Worm (Caenorhabditis elegans) whole organism, midembryonic: ENCODE measurements around the gene cth-2.

ENCODE experiments used
- T22C8.4 ChIP-seq: fragments of 200-800 bp; sonication (Bioruptor generic); IDR thresholded peaks from 2 replicates; pipeline ENCODE4 v1.3.6; 2022; ENCODE audit warnings: missing genetic modification characterization, missing compliant biosample characterization
- cog-1 ChIP-seq: sonication (generic microtip); optimal IDR thresholded peaks from 2 replicates; lab custom pipeline; 2016; ENCODE audit warnings: missing genetic modification characterization, missing compliant biosample characterization
- flt-1 ChIP-seq: fragments of 200-800 bp; sonication (Bioruptor generic); IDR thresholded peaks from 2 replicates; pipeline ENCODE4 v1.3.6; 2022; ENCODE audit warnings: missing genetic modification characterization, missing compliant biosample characterization
- klf-2 ChIP-seq: fragments of 200-800 bp; sonication (Bioruptor generic); conservative IDR thresholded peaks from 2 replicates; pipeline ENCODE4 v1.3.6; 2022; ENCODE audit warnings: missing genetic modification reagents, missing genetic modification characterization, missing compliant biosample characterization
- med-1 ChIP-seq: sonication (generic microtip); optimal IDR thresholded peaks from 2 replicates; lab custom pipeline; 2017; ENCODE audit warnings: missing genetic modification characterization, mild to moderate bottlenecking, missing compliant biosample characterization, antibody characterized with exemption, missing genetic modification reagents; ENCODE audit not compliant: insufficient read depth
- ref-1 ChIP-seq: fragments of 200-800 bp; sonication (Bioruptor generic); conservative IDR thresholded peaks from 2 replicates; pipeline ENCODE4 v1.3.6; 2022; ENCODE audit warnings: missing genetic modification reagents, missing genetic modification characterization, missing compliant biosample characterization
- tab-1 ChIP-seq: fragments of 200-800 bp; sonication (Bioruptor generic); IDR thresholded peaks from 2 replicates; pipeline ENCODE4 v1.3.6; 2022; ENCODE audit warnings: missing genetic modification characterization, missing compliant biosample characterization
- ztf-23 ChIP-seq: fragments of 200-800 bp; sonication (Bioruptor generic); IDR thresholded peaks from 2 replicates; pipeline ENCODE4 v1.3.6; 2022; ENCODE audit warnings: missing genetic modification reagents, missing genetic modification characterization, missing compliant biosample characterization
- ztf-29 ChIP-seq: fragments of 200-800 bp; sonication (Bioruptor generic); IDR thresholded peaks from 2 replicates; pipeline ENCODE4 v1.3.6; 2022; ENCODE audit warnings: missing genetic modification reagents, missing genetic modification characterization, missing compliant biosample characterization

Gene cth-2

ce11 chrII:7057860-7058259 lies at the start of gene cth-2:
Gene cth-2 (minus strand): TSS chrII:7057960.
- TF ChIP-seq ref-1 (no peak), T22C8.4 (GFP tag; lab: Robert Waterston, UW) (no peak), tab-1 (GFP tag; lab: Robert Waterston, UW) (no peak), flt-1 (GFP tag; lab: Robert Waterston, UW) (no peak), ztf-29 (GFP tag; lab: Robert Waterston, UW) (no peak), med-1 (no peak), klf-2 (GFP tag; lab: Robert Waterston, UW) (no peak), cog-1 (tag; lab: Kevin White, UChicago) (no peak), ztf-23 (GFP tag; lab: Robert Waterston, UW) (no peak)

- no peak for TF ChIP-seq tab-1 (GFP tag; lab: Robert Waterston, UW)
- TF ChIP-seq klf-2 (GFP tag; lab: Robert Waterston, UW): no peak
- no peak for TF ChIP-seq ztf-23 (GFP tag; lab: Robert Waterston, UW)
- no peak for TF ChIP-seq flt-1 (GFP tag; lab: Robert Waterston, UW)
- no peak for TF ChIP-seq ref-1
- no peak for TF ChIP-seq ztf-29 (GFP tag; lab: Robert Waterston, UW)
- no peak for TF ChIP-seq T22C8.4 (GFP tag; lab: Robert Waterston, UW)
- TF ChIP-seq cog-1 (tag; lab: Kevin White, UChicago): no peak
- TF ChIP-seq med-1: no peak
Measured at ce11 chrII:7106313-7106712, 48.6 kb upstream of the cth-2 start.

- TF ChIP-seq ref-1 (no peak), T22C8.4 (GFP tag; lab: Robert Waterston, UW) (no peak), klf-2 (GFP tag; lab: Robert Waterston, UW) (no peak), tab-1 (GFP tag; lab: Robert Waterston, UW) (no peak), ztf-29 (GFP tag; lab: Robert Waterston, UW) (no peak), med-1 (no peak), cog-1 (tag; lab: Kevin White, UChicago) (no peak), ztf-23 (GFP tag; lab: Robert Waterston, UW) (peak; percentile 57; the same call in 1 of the 2 replicates), flt-1 (GFP tag; lab: Robert Waterston, UW) (0 out of 2 replicates have a peak, but pooled peaks have one; percentile 32)
Measured at ce11 chrII:7104794-7105613, 47.2 kb upstream of the cth-2 start, which contains the start of the genes farl-11 and rpl-33. Gene farl-11 (minus strand): TSS chrII:7105035. Gene rpl-33 (plus strand): TSS chrII:7105563.

- no peak for TF ChIP-seq ztf-29 (GFP tag; lab: Robert Waterston, UW)
Measured at ce11 chrII:7103111-7103510, 45.4 kb upstream of the cth-2 start.

ce11 chrII:7102288-7102687 lies 44.5 kb upstream of the cth-2 start:
- TF ChIP-seq ref-1: no peak
- TF ChIP-seq ztf-23 (GFP tag; lab: Robert Waterston, UW): no peak
- TF ChIP-seq T22C8.4 (GFP tag; lab: Robert Waterston, UW): no peak
- TF ChIP-seq ztf-29 (GFP tag; lab: Robert Waterston, UW): no peak
- no peak for TF ChIP-seq cog-1 (tag; lab: Kevin White, UChicago)
- TF ChIP-seq flt-1 (GFP tag; lab: Robert Waterston, UW): no peak
- no peak for TF ChIP-seq klf-2 (GFP tag; lab: Robert Waterston, UW)
- TF ChIP-seq tab-1 (GFP tag; lab: Robert Waterston, UW): no peak
- TF ChIP-seq med-1: no peak

ce11 chrII:7100838-7101237 lies 43.1 kb upstream of the cth-2 start, which contains the start of gene mmaa-1:
Gene mmaa-1 (minus strand): TSS chrII:7101165.
- TF ChIP-seq cog-1 (tag; lab: Kevin White, UChicago): no peak
- no peak for TF ChIP-seq T22C8.4 (GFP tag; lab: Robert Waterston, UW)
- TF ChIP-seq klf-2 (GFP tag; lab: Robert Waterston, UW): no peak
- TF ChIP-seq flt-1 (GFP tag; lab: Robert Waterston, UW): no peak
- no peak for TF ChIP-seq tab-1 (GFP tag; lab: Robert Waterston, UW)
- TF ChIP-seq ztf-23 (GFP tag; lab: Robert Waterston, UW): no peak
- TF ChIP-seq ref-1: no peak
- no peak for TF ChIP-seq ztf-29 (GFP tag; lab: Robert Waterston, UW)
- TF ChIP-seq med-1: no peak

ce11 chrII:7099231-7099630 lies 41.5 kb upstream of the cth-2 start:
- TF ChIP-seq klf-2 (GFP tag; lab: Robert Waterston, UW) (no peak), ztf-23 (GFP tag; lab: Robert Waterston, UW) (no peak), cog-1 (tag; lab: Kevin White, UChicago) (no peak), ztf-29 (GFP tag; lab: Robert Waterston, UW) (no peak), ref-1 (no peak), flt-1 (GFP tag; lab: Robert Waterston, UW) (no peak), tab-1 (GFP tag; lab: Robert Waterston, UW) (no peak), med-1 (no peak)

- TF ChIP-seq klf-2 (GFP tag; lab: Robert Waterston, UW) (no peak), tab-1 (GFP tag; lab: Robert Waterston, UW) (no peak), T22C8.4 (GFP tag; lab: Robert Waterston, UW) (no peak)
Measured at ce11 chrII:7098578-7098977, 40.8 kb upstream of the cth-2 start, which contains the start of gene mct-5. Gene mct-5 (minus strand): TSS chrII:7098593.

- no peak for TF ChIP-seq flt-1 (GFP tag; lab: Robert Waterston, UW)
- no peak for TF ChIP-seq ztf-29 (GFP tag; lab: Robert Waterston, UW)
Measured at ce11 chrII:7095970-7096369, 38.2 kb upstream of the cth-2 start.

- TF ChIP-seq flt-1 (GFP tag; lab: Robert Waterston, UW) (0 out of 2 replicates have a peak, but pooled peaks have one; percentile 40), cog-1 (tag; lab: Kevin White, UChicago) (no peak), ref-1 (no peak)
Measured at ce11 chrII:7093339-7093821, 35.6 kb upstream of the cth-2 start, which contains the start of gene T02G5.3. Gene T02G5.3 (plus strand): TSS chrII:7093389.
